Worm (Caenorhabditis elegans) whole organism, early embryonic: ENCODE data around the gene B0303.4.

Experiments
- ama-1 ChIP-seq: fragments of 150-350 bp; optimal IDR thresholded peaks from 2 replicates; lab custom pipeline; 2014
- flt-1 ChIP-seq: fragments of 200-800 bp; sonication (Bioruptor generic); IDR thresholded peaks from 2 replicates; pipeline ENCODE4 v1.3.6; 2022; ENCODE audit warnings: missing genetic modification characterization, missing compliant biosample characterization
- tbx-11 ChIP-seq: fragments of 200-800 bp; sonication (Bioruptor generic); IDR thresholded peaks from 2 replicates; pipeline ENCODE4 v1.3.6; 2022; ENCODE audit warnings: missing genetic modification characterization, missing compliant biosample characterization

DNA sequence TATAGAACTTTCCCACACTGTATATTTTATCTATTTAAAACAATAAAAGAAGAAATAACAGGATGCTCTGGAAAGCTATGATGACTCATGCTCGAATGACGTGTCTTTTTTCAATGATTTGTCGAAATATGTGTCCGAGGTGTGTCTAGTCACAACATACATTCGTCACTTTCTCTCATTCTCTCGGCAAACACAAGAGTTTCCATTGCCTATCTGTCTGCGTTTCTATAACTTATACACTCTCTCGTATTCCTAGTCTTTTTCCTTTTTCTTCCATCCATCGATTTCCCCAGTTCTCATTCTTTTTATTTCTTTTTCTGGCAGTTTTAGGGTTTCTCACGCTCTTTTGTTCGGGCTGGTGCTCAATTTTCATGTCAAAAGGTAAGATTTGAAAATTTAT, 7.0 kb downstream of the B0303.4 start:
- no peak for TF ChIP-seq ama-1 (lab: Kevin White, UChicago)
- TF ChIP-seq tbx-11 (GFP tag; lab: Robert Waterston, UW) = no peak
- TF ChIP-seq flt-1 (GFP tag; lab: Robert Waterston, UW) = no peak
